Worm (Caenorhabditis elegans): ENCODE data around the gene asp-6.

DNA sequence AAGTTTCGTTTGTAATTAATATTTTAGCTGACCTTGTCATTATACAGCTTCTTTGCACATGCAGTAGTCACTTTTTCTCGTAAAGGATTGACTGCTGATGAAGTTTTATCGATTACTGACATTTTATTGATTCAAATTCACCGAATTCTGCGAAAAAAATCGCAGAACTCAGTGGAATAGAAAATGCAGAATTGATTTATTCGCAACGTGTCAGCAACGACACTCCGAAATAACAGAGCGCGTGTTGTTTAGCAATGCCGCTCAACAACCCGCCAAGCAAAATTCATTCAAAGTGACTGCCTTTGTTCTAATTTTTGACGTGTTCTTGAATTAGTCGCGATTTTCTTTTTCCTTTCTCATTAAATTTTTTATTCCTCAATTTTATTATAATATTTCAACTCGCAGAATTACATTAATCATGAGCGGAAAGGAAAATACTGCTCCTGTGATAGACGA lies 47.6 kb downstream of the asp-6 start, which contains the start of the genes cogc-6 and air-1:
- no peak for TF ChIP-seq unc-62 (GFP tag; optimal IDR thresholded peaks at IDR 0.05)
- TF ChIP-seq lin-39 (tag; optimal IDR thresholded peaks at IDR 0.05) = no peak
- peak; percentile 52 to 83 (median 77) for TF ChIP-seq dpl-1 (GFP tag; optimal IDR thresholded peaks at IDR 0.05)
- no peak for TF ChIP-seq fos-1 (tag; optimal IDR thresholded peaks at IDR 0.05)
- TF ChIP-seq elt-2 (tag; optimal IDR thresholded peaks at IDR 0.05) = no peak
- no peak for TF ChIP-seq aha-1 (tag; optimal IDR thresholded peaks at IDR 0.05)
- TF ChIP-seq lin-35 (GFP tag; optimal IDR thresholded peaks at IDR 0.05) = peak; percentile 57 to 87
- TF ChIP-seq nhr-11 (tag; optimal IDR thresholded peaks at IDR 0.05) = no peak

Data from whole organism, L1 larva.